Worm (Caenorhabditis elegans): ENCODE measurements around the gene srw-129.
"Not testable (repeated sequence)": the region's sequence is repeated elsewhere in the genome, so short reads cannot be mapped to it uniquely, and the experiment has no call there.

DNA sequence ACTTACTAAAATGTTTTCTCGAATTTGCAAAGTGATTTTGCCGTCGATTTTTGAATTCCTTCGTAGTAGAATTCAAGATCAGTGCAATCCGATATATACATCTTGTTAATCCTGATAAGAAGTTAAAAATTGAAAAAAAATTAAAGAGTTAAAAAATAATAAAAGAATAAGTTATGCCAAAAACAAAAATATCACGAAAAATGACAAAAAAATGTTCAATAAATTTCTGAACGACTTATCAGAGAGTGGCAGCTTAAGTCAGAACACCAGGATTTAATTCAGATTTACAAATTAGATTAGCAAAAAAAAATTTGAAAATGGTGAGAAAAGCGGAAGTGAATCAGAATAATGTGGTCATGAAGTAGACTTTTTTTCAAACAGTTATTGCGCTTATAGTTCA is 3.5 kb downstream of the srw-129 start, which contains the start of gene srw-123:
- TF ChIP-seq lsy-2 (tag; optimal IDR thresholded peaks at IDR 0.05); lin-38 (GFP tag; IDR thresholded peaks at IDR 0.05): not testable (repeated sequence)

All from whole organism, L4 larva.